Fruit fly (Drosophila melanogaster): ENCODE data around the gene CG6696.

DNA sequence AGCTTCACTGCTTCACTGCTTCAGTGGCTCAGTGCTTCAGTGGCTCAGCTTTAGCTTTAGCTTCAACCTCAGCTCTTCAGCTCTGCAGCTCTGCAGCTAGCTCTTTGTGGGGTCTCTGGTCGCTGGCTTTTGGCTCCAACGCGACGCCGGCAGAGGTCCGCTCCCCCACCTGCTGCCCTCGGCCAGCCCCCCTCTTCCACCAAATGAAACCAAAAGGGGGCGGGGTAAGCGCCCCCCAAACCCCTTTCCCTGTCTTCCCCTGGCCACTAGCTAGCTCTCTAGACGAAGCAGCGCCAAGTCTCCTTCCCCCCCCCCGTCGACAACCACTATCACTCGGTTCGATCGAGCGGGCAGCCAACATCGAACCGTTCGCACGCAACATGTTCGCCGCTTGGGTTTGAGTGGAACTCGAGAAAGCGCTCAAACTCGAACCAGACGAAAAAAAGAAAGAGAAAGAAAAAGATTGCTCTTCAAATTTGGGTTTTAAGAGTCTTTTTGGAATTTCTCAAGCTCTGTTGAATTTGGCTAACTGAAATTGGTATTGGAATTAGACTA lies 31.1 kb upstream of the CG6696 start, which contains the start of gene Cyp18a1:
- TF ChIP-seq CG34367 (tag; optimal IDR thresholded peaks at IDR 0.05): no peak
- no peak for TF ChIP-seq CG9948 (tag; optimal IDR thresholded peaks at IDR 0.05)
- no peak for TF ChIP-seq CG8301 (tag; optimal IDR thresholded peaks at IDR 0.05)

Data from whole organism, pupa.